Worm (Caenorhabditis elegans): ENCODE data around the gene F46G10.4.

DNA sequence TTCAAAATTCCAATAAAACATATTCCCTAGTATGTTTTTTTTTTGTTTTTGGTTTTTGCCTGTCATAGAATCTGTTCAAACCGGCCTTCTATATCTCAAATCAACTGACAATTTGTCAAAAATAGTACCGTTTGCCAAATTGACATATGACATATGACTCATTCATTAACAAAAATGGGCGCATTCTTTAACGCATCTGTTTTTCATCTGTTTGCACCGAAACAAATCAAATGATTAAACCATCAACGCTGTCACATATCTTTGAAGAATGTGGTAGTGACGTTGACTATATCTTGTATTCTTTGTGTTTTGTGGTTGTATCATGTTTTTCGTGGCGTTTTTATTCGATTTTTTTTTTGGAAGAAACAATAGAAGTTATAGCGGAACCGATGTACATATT, 18.8 kb upstream of the F46G10.4 start:
- no peak for TF ChIP-seq ztf-23 (GFP tag; IDR thresholded peaks at IDR 0.05)
- TF ChIP-seq flt-1 (GFP tag; IDR thresholded peaks at IDR 0.05) = no peak
- TF ChIP-seq tab-1 (GFP tag; IDR thresholded peaks at IDR 0.05) = no peak
- no peak for TF ChIP-seq ztf-29 (GFP tag; IDR thresholded peaks at IDR 0.05)
- TF ChIP-seq T22C8.4 (GFP tag; IDR thresholded peaks at IDR 0.05) = no peak
- no peak for TF ChIP-seq med-1 (GFP tag; optimal IDR thresholded peaks at IDR 0.05; ENCODE audit: insufficient read depth)
- TF ChIP-seq klf-2 (GFP tag; conservative IDR thresholded peaks at IDR 0.05) = no peak
- no peak for TF ChIP-seq ref-1 (GFP tag; conservative IDR thresholded peaks at IDR 0.05)
